Fruit fly (Drosophila melanogaster) whole organism, prepupa: Measurements from ENCODE around the gene CG7069.

Source experiments
- Blimp-1 ChIP-seq: fragments of 200-800 bp; sonication (Bioruptor generic); optimal IDR thresholded peaks from 3 replicates; lab custom pipeline; 2017; ENCODE audit warnings: missing biosample characterization, missing genetic modification characterization, mild to moderate bottlenecking, moderate library complexity, missing genetic modification reagents
- CG11294 ChIP-seq: fragments of 200-800 bp; sonication (Bioruptor generic); IDR thresholded peaks from 2 replicates; pipeline ENCODE4 v1.3.6; 2022; ENCODE audit warnings: missing biosample characterization, missing genetic modification characterization
- CG11762 ChIP-seq: fragments of 200-800 bp; sonication (Bioruptor generic); optimal IDR thresholded peaks from 3 replicates; lab custom pipeline; 2016; ENCODE audit warnings: missing biosample characterization, missing genetic modification characterization; ENCODE audit not compliant: insufficient read depth
- CG11902 ChIP-seq: fragments of 200-800 bp; sonication (Bioruptor generic); optimal IDR thresholded peaks from 3 replicates; lab custom pipeline; 2016; ENCODE audit warnings: missing biosample characterization, missing genetic modification characterization
- CG15336 ChIP-seq: fragments of 200-800 bp; sonication (Bioruptor generic); IDR thresholded peaks from 2 replicates; pipeline ENCODE4 v1.3.6; 2022; ENCODE audit warnings: missing biosample characterization, missing genetic modification characterization
- CG1621 ChIP-seq: fragments of 200-800 bp; sonication (Bioruptor generic); optimal IDR thresholded peaks from 3 replicates; lab custom pipeline; 2018; ENCODE audit warnings: missing biosample characterization, mild to moderate bottlenecking, missing genetic modification characterization
- CG3032 ChIP-seq: fragments of 200-800 bp; optimal IDR thresholded peaks from 2 replicates; lab custom pipeline; 2019; ENCODE audit warnings: missing biosample characterization, mild to moderate bottlenecking, missing genetic modification characterization, moderate library complexity
- CG31627 ChIP-seq: fragments of 200-800 bp; sonication (Bioruptor generic); optimal IDR thresholded peaks from 3 replicates; lab custom pipeline; 2016; ENCODE audit warnings: missing biosample characterization, missing genetic modification characterization
- CG32006 ChIP-seq: fragments of 200-800 bp; sonication (Bioruptor generic); optimal IDR thresholded peaks from 3 replicates; lab custom pipeline; 2017; ENCODE audit warnings: missing biosample characterization, mild to moderate bottlenecking, missing genetic modification characterization
- CG34406 ChIP-seq: fragments of 200-800 bp; sonication (Bioruptor generic); optimal IDR thresholded peaks from 3 replicates; lab custom pipeline; 2016; ENCODE audit warnings: missing biosample characterization, missing genetic modification characterization
- CG3919 ChIP-seq: fragments of 200-800 bp; sonication (Bioruptor generic); optimal IDR thresholded peaks from 3 replicates; lab custom pipeline; 2016; ENCODE audit warnings: missing biosample characterization, missing genetic modification characterization
- CG4318 ChIP-seq: fragments of 200-800 bp; sonication (Bioruptor generic); optimal IDR thresholded peaks from 3 replicates; lab custom pipeline; 2017; ENCODE audit warnings: missing biosample characterization, mild to moderate bottlenecking, missing genetic modification characterization
- CG6163 ChIP-seq: fragments of 200-800 bp; sonication (Bioruptor generic); IDR thresholded peaks from 3 replicates; pipeline ENCODE4 v1.3.6; 2022; ENCODE audit warnings: missing biosample characterization, missing genetic modification characterization
- CG6276 ChIP-seq: fragments of 200-800 bp; sonication (Bioruptor generic); optimal IDR thresholded peaks from 2 replicates; lab custom pipeline; 2017; ENCODE audit warnings: missing biosample characterization, mild to moderate bottlenecking, missing genetic modification characterization
- CG6854 ChIP-seq: fragments of 200-800 bp; sonication (Bioruptor generic); optimal IDR thresholded peaks from 2 replicates; lab custom pipeline; 2017; ENCODE audit warnings: missing biosample characterization, mild to moderate bottlenecking, missing genetic modification characterization
- CG7368 ChIP-seq: fragments of 200-800 bp; sonication (Bioruptor generic); optimal IDR thresholded peaks from 3 replicates; lab custom pipeline; 2016; ENCODE audit warnings: missing biosample characterization, missing genetic modification characterization
- CG8119 ChIP-seq: fragments of 200-800 bp; sonication (Bioruptor generic); IDR thresholded peaks from 3 replicates; pipeline ENCODE4 v1.3.6; 2022; ENCODE audit warnings: missing biosample characterization, missing genetic modification characterization
- CG8319 ChIP-seq: fragments of 200-800 bp; sonication (Bioruptor generic); optimal IDR thresholded peaks from 3 replicates; lab custom pipeline; 2016; ENCODE audit warnings: missing biosample characterization, missing genetic modification characterization
- CG8632 ChIP-seq: fragments of 200-800 bp; sonication (Bioruptor generic); optimal IDR thresholded peaks from 3 replicates; lab custom pipeline; 2016; ENCODE audit warnings: missing biosample characterization, missing genetic modification characterization
- CG9139 ChIP-seq: fragments of 200-800 bp; sonication (Bioruptor generic); optimal IDR thresholded peaks from 3 replicates; lab custom pipeline; 2017; ENCODE audit warnings: missing biosample characterization, mild to moderate bottlenecking, missing genetic modification characterization
- Eip78C ChIP-seq: fragments of 200-800 bp; sonication (Bioruptor generic); peaks from one replicate; lab custom pipeline; 2016; ENCODE audit warnings: missing biosample characterization, missing genetic modification characterization
- Ets96B ChIP-seq: fragments of 200-800 bp; optimal IDR thresholded peaks from 2 replicates; lab custom pipeline; 2019; ENCODE audit warnings: missing biosample characterization, mild to moderate bottlenecking, missing genetic modification characterization, moderate library complexity
- Gug ChIP-seq: fragments of 200-800 bp; sonication (Bioruptor generic); IDR thresholded peaks from 2 replicates; pipeline ENCODE4 v1.3.6; 2022; ENCODE audit warnings: missing biosample characterization, missing genetic modification characterization
- Hr39 ChIP-seq: fragments of 200-800 bp; sonication (Bioruptor generic); optimal IDR thresholded peaks from 2 replicates; lab custom pipeline; 2016; ENCODE audit warnings: missing biosample characterization, missing genetic modification characterization
- Lpt ChIP-seq: fragments of 200-800 bp; sonication (Bioruptor generic); optimal IDR thresholded peaks from 3 replicates; lab custom pipeline; 2016; ENCODE audit warnings: missing biosample characterization, missing genetic modification characterization
- Met ChIP-seq: fragments of 200-800 bp; sonication (Bioruptor generic); optimal IDR thresholded peaks from 3 replicates; lab custom pipeline; 2016; ENCODE audit warnings: missing biosample characterization, missing genetic modification characterization
- Sox15 ChIP-seq: fragments of 200-800 bp; sonication (Bioruptor generic); optimal IDR thresholded peaks from 3 replicates; lab custom pipeline; 2016; ENCODE audit warnings: missing biosample characterization, missing genetic modification characterization
- achi ChIP-seq: fragments of 200-800 bp; sonication (Bioruptor generic); optimal IDR thresholded peaks from 3 replicates; lab custom pipeline; 2016; ENCODE audit warnings: missing biosample characterization, missing genetic modification characterization
- acj6 ChIP-seq: fragments of 200-800 bp; sonication (Bioruptor generic); optimal IDR thresholded peaks from 3 replicates; lab custom pipeline; 2016; ENCODE audit warnings: missing biosample characterization, missing genetic modification characterization
- dac ChIP-seq: fragments of 200-800 bp; sonication (Bioruptor generic); optimal IDR thresholded peaks from 2 replicates; lab custom pipeline; 2017; ENCODE audit warnings: missing biosample characterization, mild to moderate bottlenecking, missing genetic modification characterization
- dsx ChIP-seq: fragments of 200-800 bp; optimal IDR thresholded peaks from 3 replicates; lab custom pipeline; 2019; ENCODE audit warnings: missing biosample characterization, mild to moderate bottlenecking, missing genetic modification characterization, moderate library complexity; ENCODE audit not compliant: poor library complexity, severe bottlenecking
- eg ChIP-seq: fragments of 200-800 bp; sonication (Bioruptor generic); IDR thresholded peaks from 3 replicates; pipeline ENCODE4 v1.3.6; 2022; ENCODE audit warnings: missing biosample characterization, missing genetic modification characterization
- esn ChIP-seq: fragments of 200-800 bp; sonication (Bioruptor generic); optimal IDR thresholded peaks from 2 replicates; lab custom pipeline; 2016; ENCODE audit warnings: missing biosample characterization, mild to moderate bottlenecking, missing genetic modification characterization, moderate library complexity
- fd59A ChIP-seq: fragments of 200-800 bp; sonication (Bioruptor generic); optimal IDR thresholded peaks from 2 replicates; lab custom pipeline; 2017; ENCODE audit warnings: missing biosample characterization, mild to moderate bottlenecking, missing genetic modification characterization, missing genetic modification reagents
- fd85E ChIP-seq: fragments of 200-800 bp; sonication (Bioruptor generic); optimal IDR thresholded peaks from 3 replicates; lab custom pipeline; 2016; ENCODE audit warnings: missing biosample characterization, missing genetic modification characterization
- net ChIP-seq: fragments of 200-800 bp; sonication (Bioruptor generic); optimal IDR thresholded peaks from 3 replicates; lab custom pipeline; 2016; ENCODE audit warnings: missing biosample characterization, missing genetic modification characterization
- salr ChIP-seq, 2 experiments: fragments of 200-800 bp; sonication (Bioruptor generic); optimal IDR thresholded peaks; 3 replicates each; lab custom pipeline; 2016 to 2018; ENCODE audit warnings: missing biosample characterization in 2 of 2, missing genetic modification characterization in 2 of 2, mild to moderate bottlenecking in 1 of 2
- spab ChIP-seq: fragments of 200-800 bp; sonication (Bioruptor generic); optimal IDR thresholded peaks from 2 replicates; lab custom pipeline; 2017; ENCODE audit warnings: missing biosample characterization, mild to moderate bottlenecking, missing genetic modification characterization, missing genetic modification reagents
- ss ChIP-seq, 2 experiments: fragments of 200-800 bp; sonication (Bioruptor generic); optimal IDR thresholded peaks; 2 replicates in 1 of 2; 3 replicates in 1 of 2; lab custom pipeline; 2017 to 2018; ENCODE audit warnings: mild to moderate bottlenecking in 2 of 2, missing biosample characterization in 2 of 2, missing genetic modification characterization in 2 of 2, moderate library complexity in 1 of 2
- svp ChIP-seq: fragments of 200-800 bp; sonication (Bioruptor generic); peaks from one replicate; lab custom pipeline; 2016; ENCODE audit warnings: missing biosample characterization, missing genetic modification characterization
- topi ChIP-seq: fragments of 200-800 bp; sonication (Bioruptor generic); optimal IDR thresholded peaks from 3 replicates; lab custom pipeline; 2016; ENCODE audit warnings: missing biosample characterization, missing genetic modification characterization
- vri ChIP-seq: fragments of 200-800 bp; sonication (Bioruptor generic); optimal IDR thresholded peaks from 3 replicates; lab custom pipeline; 2016; ENCODE audit warnings: missing biosample characterization, mild to moderate bottlenecking, missing genetic modification characterization

The CG7069 gene

dm6 chr3R:22367126-22368076, 5.2 kb upstream of the CG7069 start, which contains the start of the genes Polr3F and PyK (continued):
- TF ChIP-seq CG34406 (GFP tag; lab: Kevin White, UChicago), result no peak
- no peak for TF ChIP-seq CG11902
- peak; percentile 55 for TF ChIP-seq CG32006
- no peak for TF ChIP-seq Lpt
- no peak for TF ChIP-seq CG11762 (GFP tag; lab: Kevin White, UChicago)
- peak; percentile 12 for TF ChIP-seq achi (GFP tag; lab: Kevin White, UChicago)
- peak; percentile 58 for TF ChIP-seq CG15336 (GFP tag; lab: Robert Waterston, UW)
- TF ChIP-seq CG31627 (GFP tag; lab: Kevin White, UChicago), result peak; percentile 1
- peak; percentile 1 for TF ChIP-seq acj6 (GFP tag; lab: Kevin White, UChicago)
- TF ChIP-seq Ets96B (tag; lab: Kevin White, UChicago), result peak; percentile 51
- peak; percentile 67; the same call in 2 of the 3 replicates for TF ChIP-seq CG6163
- TF ChIP-seq eg (GFP tag; lab: Robert Waterston, UW), result peak; percentile 72
- peak; percentile 52 for TF ChIP-seq CG1621 (tag; lab: Kevin White, UChicago)
- no peak for TF ChIP-seq CG4318
- TF ChIP-seq dac (GFP tag; lab: Kevin White, UChicago), result peak; percentile 30

dm6 chr3R:22368077-22368776, 4.4 kb upstream of the CG7069 start:
- TF ChIP-seq Eip78C (GFP tag; lab: Kevin White, UChicago) (no peak), eg (GFP tag; lab: Robert Waterston, UW) (peak; percentile 7; the same call in 2 of the 3 replicates), Met (GFP tag; lab: Kevin White, UChicago) (no peak), vri (GFP tag; lab: Kevin White, UChicago) (peak; percentile 83), svp (GFP tag; lab: Kevin White, UChicago) (peak; percentile 83), Hr39 (GFP tag; lab: Kevin White, UChicago) (peak; percentile 32), CG15336 (GFP tag; lab: Robert Waterston, UW) (peak; percentile 33; the same call in 1 of the 2 replicates), Blimp-1 (GFP tag; lab: Kevin White, UChicago) (peak; percentile 66), CG31627 (GFP tag; lab: Kevin White, UChicago) (no peak), CG11294 (GFP tag; lab: Robert Waterston, UW) (no peak), Lpt (no peak), CG7368 (no peak), CG6163 (peak; percentile 30; the same call in 2 of the 3 replicates), Gug (GFP tag; lab: Robert Waterston, UW) (no peak), CG11762 (GFP tag; lab: Kevin White, UChicago) (peak; percentile 1)

dm6 chr3R:22368777-22369214, 3.8 kb upstream of the CG7069 start:
- peak; percentile 5 for TF ChIP-seq dsx (GFP tag; lab: Kevin White, UChicago)
- no peak for TF ChIP-seq ss (GFP tag; optimal IDR thresholded peaks at IDR 0.05; lab: Kevin White, UChicago)
- TF ChIP-seq Sox15 (GFP tag; lab: Kevin White, UChicago), result no peak
- TF ChIP-seq CG8119, result peak; percentile 79
- TF ChIP-seq Ets96B (tag; lab: Kevin White, UChicago), result peak; percentile 42
- peak; percentile 48 for TF ChIP-seq CG8319
- no peak for TF ChIP-seq CG6854 (GFP tag; lab: Kevin White, UChicago)
- TF ChIP-seq fd59A, result peak; percentile 44
- TF ChIP-seq CG3919, result peak; percentile 60
- peak; percentile 52 for TF ChIP-seq CG8632
- TF ChIP-seq svp (GFP tag; lab: Kevin White, UChicago), result peak; percentile 66
- TF ChIP-seq CG1621 (tag; lab: Kevin White, UChicago), result no peak
- TF ChIP-seq Hr39 (GFP tag; lab: Kevin White, UChicago), result peak; percentile 37
- TF ChIP-seq esn, result peak; percentile 75
- peak; percentile 64 for TF ChIP-seq net (GFP tag; lab: Kevin White, UChicago)
- TF ChIP-seq dac (GFP tag; lab: Kevin White, UChicago), result no peak
- TF ChIP-seq Eip78C (GFP tag; lab: Kevin White, UChicago), result peak; percentile 89
- TF ChIP-seq CG3032 (tag; lab: Kevin White, UChicago), result peak; percentile 39
- peak; percentile 43 for TF ChIP-seq spab (GFP tag; lab: Kevin White, UChicago)
- TF ChIP-seq CG9139 (GFP tag; lab: Kevin White, UChicago), result no peak
- TF ChIP-seq CG7368, result peak; percentile 23
- TF ChIP-seq CG31627 (GFP tag; lab: Kevin White, UChicago), result peak; percentile 46
- no peak for TF ChIP-seq salr (GFP tag; optimal IDR thresholded peaks at IDR 0.05; lab: Kevin White, UChicago)
- TF ChIP-seq CG11762 (GFP tag; lab: Kevin White, UChicago), result peak; percentile 13
- peak; percentile 89 for TF ChIP-seq eg (GFP tag; lab: Robert Waterston, UW)
- no peak for TF ChIP-seq CG6276 (GFP tag; lab: Kevin White, UChicago)
- no peak for TF ChIP-seq fd85E (GFP tag; lab: Kevin White, UChicago)
- TF ChIP-seq topi (GFP tag; lab: Kevin White, UChicago), result peak; percentile 43
